Fruit fly (Drosophila melanogaster) whole organism, prepupa: ENCODE data around the gene CG14563.

Source experiments
- Blimp-1 ChIP-seq: fragments of 200-800 bp; sonication (Bioruptor generic); optimal IDR thresholded peaks from 3 replicates; lab custom pipeline; 2017; ENCODE audit warnings: missing biosample characterization, missing genetic modification characterization, mild to moderate bottlenecking, moderate library complexity, missing genetic modification reagents
- CG10669 ChIP-seq: fragments of 200-800 bp; sonication (Bioruptor generic); optimal IDR thresholded peaks from 3 replicates; lab custom pipeline; 2018; ENCODE audit warnings: missing biosample characterization, mild to moderate bottlenecking, missing genetic modification characterization, moderate library complexity
- CG16779 ChIP-seq: fragments of 200-800 bp; sonication (Bioruptor generic); optimal IDR thresholded peaks from 3 replicates; lab custom pipeline; 2017; ENCODE audit warnings: missing biosample characterization, mild to moderate bottlenecking, missing genetic modification characterization
- CG3032 ChIP-seq: fragments of 200-800 bp; optimal IDR thresholded peaks from 2 replicates; lab custom pipeline; 2019; ENCODE audit warnings: missing biosample characterization, mild to moderate bottlenecking, missing genetic modification characterization, moderate library complexity
- CG31627 ChIP-seq: fragments of 200-800 bp; sonication (Bioruptor generic); optimal IDR thresholded peaks from 3 replicates; lab custom pipeline; 2016; ENCODE audit warnings: missing biosample characterization, missing genetic modification characterization
- CG32006 ChIP-seq: fragments of 200-800 bp; sonication (Bioruptor generic); optimal IDR thresholded peaks from 3 replicates; lab custom pipeline; 2017; ENCODE audit warnings: missing biosample characterization, mild to moderate bottlenecking, missing genetic modification characterization
- CG3919 ChIP-seq: fragments of 200-800 bp; sonication (Bioruptor generic); optimal IDR thresholded peaks from 3 replicates; lab custom pipeline; 2016; ENCODE audit warnings: missing biosample characterization, missing genetic modification characterization
- CG6163 ChIP-seq: fragments of 200-800 bp; sonication (Bioruptor generic); IDR thresholded peaks from 3 replicates; pipeline ENCODE4 v1.3.6; 2022; ENCODE audit warnings: missing biosample characterization, missing genetic modification characterization
- CG6276 ChIP-seq: fragments of 200-800 bp; sonication (Bioruptor generic); optimal IDR thresholded peaks from 2 replicates; lab custom pipeline; 2017; ENCODE audit warnings: missing biosample characterization, mild to moderate bottlenecking, missing genetic modification characterization
- CG6792 ChIP-seq: fragments of 200-800 bp; sonication (Bioruptor generic); optimal IDR thresholded peaks from 3 replicates; lab custom pipeline; 2016; ENCODE audit warnings: missing biosample characterization, missing genetic modification characterization
- CG6854 ChIP-seq: fragments of 200-800 bp; sonication (Bioruptor generic); optimal IDR thresholded peaks from 2 replicates; lab custom pipeline; 2017; ENCODE audit warnings: missing biosample characterization, mild to moderate bottlenecking, missing genetic modification characterization
- Ets96B ChIP-seq: fragments of 200-800 bp; optimal IDR thresholded peaks from 2 replicates; lab custom pipeline; 2019; ENCODE audit warnings: missing biosample characterization, mild to moderate bottlenecking, missing genetic modification characterization, moderate library complexity
- Hr4 ChIP-seq: fragments of 200-800 bp; sonication (Bioruptor generic); optimal IDR thresholded peaks from 3 replicates; lab custom pipeline; 2016; ENCODE audit warnings: missing biosample characterization, missing genetic modification characterization
- Lpt ChIP-seq: fragments of 200-800 bp; sonication (Bioruptor generic); optimal IDR thresholded peaks from 3 replicates; lab custom pipeline; 2016; ENCODE audit warnings: missing biosample characterization, missing genetic modification characterization
- cyc ChIP-seq: fragments of 200-800 bp; sonication (Bioruptor generic); optimal IDR thresholded peaks from 3 replicates; lab custom pipeline; 2016; ENCODE audit warnings: missing biosample characterization, missing genetic modification characterization
- dac ChIP-seq: fragments of 200-800 bp; sonication (Bioruptor generic); optimal IDR thresholded peaks from 2 replicates; lab custom pipeline; 2017; ENCODE audit warnings: missing biosample characterization, mild to moderate bottlenecking, missing genetic modification characterization
- dsx ChIP-seq: fragments of 200-800 bp; optimal IDR thresholded peaks from 3 replicates; lab custom pipeline; 2019; ENCODE audit warnings: missing biosample characterization, mild to moderate bottlenecking, missing genetic modification characterization, moderate library complexity; ENCODE audit not compliant: poor library complexity, severe bottlenecking
- esn ChIP-seq: fragments of 200-800 bp; sonication (Bioruptor generic); optimal IDR thresholded peaks from 2 replicates; lab custom pipeline; 2016; ENCODE audit warnings: missing biosample characterization, mild to moderate bottlenecking, missing genetic modification characterization, moderate library complexity
- fd59A ChIP-seq: fragments of 200-800 bp; sonication (Bioruptor generic); optimal IDR thresholded peaks from 2 replicates; lab custom pipeline; 2017; ENCODE audit warnings: missing biosample characterization, mild to moderate bottlenecking, missing genetic modification characterization, missing genetic modification reagents
- spab ChIP-seq: fragments of 200-800 bp; sonication (Bioruptor generic); optimal IDR thresholded peaks from 2 replicates; lab custom pipeline; 2017; ENCODE audit warnings: missing biosample characterization, mild to moderate bottlenecking, missing genetic modification characterization, missing genetic modification reagents
- ss ChIP-seq, 2 experiments: fragments of 200-800 bp; sonication (Bioruptor generic); optimal IDR thresholded peaks; 2 replicates in 1 of 2; 3 replicates in 1 of 2; lab custom pipeline; 2017 to 2018; ENCODE audit warnings: mild to moderate bottlenecking in 2 of 2, missing biosample characterization in 2 of 2, missing genetic modification characterization in 2 of 2, moderate library complexity in 1 of 2
- svp ChIP-seq: fragments of 200-800 bp; sonication (Bioruptor generic); peaks from one replicate; lab custom pipeline; 2016; ENCODE audit warnings: missing biosample characterization, missing genetic modification characterization
- topi ChIP-seq: fragments of 200-800 bp; sonication (Bioruptor generic); optimal IDR thresholded peaks from 3 replicates; lab custom pipeline; 2016; ENCODE audit warnings: missing biosample characterization, missing genetic modification characterization

Gene CG14563

DNA sequence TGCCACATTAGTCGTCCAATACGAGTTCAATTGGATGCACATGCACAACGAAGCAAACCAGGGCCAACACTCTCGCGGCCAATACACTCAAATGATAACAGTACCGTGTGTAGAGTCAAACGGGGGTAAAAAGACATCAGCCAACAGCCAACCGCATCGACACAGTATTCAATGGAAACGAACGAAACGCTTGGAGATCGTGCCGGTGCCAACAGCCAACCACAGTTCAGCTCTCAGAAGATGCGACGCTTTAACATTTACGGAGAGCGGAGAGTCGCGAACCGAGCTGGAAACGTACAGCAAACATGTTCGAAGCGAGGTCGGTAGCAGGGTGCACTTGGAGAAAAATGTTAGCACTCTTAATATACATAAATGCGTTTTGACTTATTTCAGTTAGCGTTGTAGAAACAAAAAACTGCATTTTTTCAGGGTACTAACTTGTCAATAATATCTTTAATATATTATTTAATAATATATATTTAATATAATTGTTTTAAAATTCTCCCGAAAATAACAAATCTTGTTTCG lies 34.1 kb downstream of the CG14563 start (continued):
- TF ChIP-seq Ets96B (tag; lab: Kevin White, UChicago) (peak; percentile 76), CG6854 (GFP tag; lab: Kevin White, UChicago) (no peak), cyc (GFP tag; lab: Kevin White, UChicago) (peak; percentile 46), svp (GFP tag; lab: Kevin White, UChicago) (peak; percentile 65), fd59A (peak; percentile 22), esn (GFP tag; lab: Kevin White, UChicago) (peak; percentile 55), CG16779 (tag; lab: Kevin White, UChicago) (peak; percentile 46), CG3032 (tag; lab: Kevin White, UChicago) (peak; percentile 77), Lpt (GFP tag; lab: Kevin White, UChicago) (peak; percentile 55), CG6163 (GFP tag; lab: Robert Waterston, UW) (peak; percentile 88), CG6792 (GFP tag; lab: Kevin White, UChicago) (peak; percentile 52), spab (GFP tag; lab: Kevin White, UChicago) (peak; percentile 62), CG6276 (GFP tag; lab: Kevin White, UChicago) (peak; percentile 51)

DNA sequence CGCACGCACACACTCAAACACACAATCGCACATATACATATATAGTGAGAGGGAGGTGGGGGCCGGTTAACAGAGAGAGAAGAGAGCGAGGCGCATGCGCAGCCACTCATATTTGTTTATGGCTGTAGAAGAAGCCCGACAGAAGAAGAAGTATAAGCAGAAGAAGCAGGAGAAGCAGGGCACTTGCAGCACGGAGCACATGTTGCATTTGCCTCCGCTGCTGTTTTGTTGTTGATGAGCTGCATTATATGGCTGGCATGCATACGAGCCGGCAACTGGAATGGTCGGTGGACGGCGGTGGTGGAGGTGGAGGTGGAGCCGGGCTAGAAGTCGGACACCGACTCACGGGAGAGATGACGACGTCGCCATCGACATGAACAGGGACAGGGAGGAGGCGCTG lies 41.8 kb downstream of the CG14563 start:
- TF ChIP-seq Hr4 (GFP tag; lab: Kevin White, UChicago) (no peak), svp (GFP tag; lab: Kevin White, UChicago) (no peak), dac (GFP tag; lab: Kevin White, UChicago) (no peak), CG6163 (GFP tag; lab: Robert Waterston, UW) (no peak), CG3919 (GFP tag; lab: Kevin White, UChicago) (no peak), Blimp-1 (no peak), ss (GFP tag; optimal IDR thresholded peaks at IDR 0.05; lab: Kevin White, UChicago) (peak in 1 of 2 experiments; percentile 20), CG31627 (no peak), CG10669 (GFP tag; lab: Kevin White, UChicago) (no peak), CG32006 (GFP tag; lab: Kevin White, UChicago) (no peak), CG3032 (tag; lab: Kevin White, UChicago) (no peak), dsx (GFP tag; lab: Kevin White, UChicago) (peak; percentile 28), topi (GFP tag; lab: Kevin White, UChicago) (no peak)
